Fruit fly (Drosophila melanogaster): Measurements from ENCODE around the gene CG15533.

The CG15533 gene

DNA sequence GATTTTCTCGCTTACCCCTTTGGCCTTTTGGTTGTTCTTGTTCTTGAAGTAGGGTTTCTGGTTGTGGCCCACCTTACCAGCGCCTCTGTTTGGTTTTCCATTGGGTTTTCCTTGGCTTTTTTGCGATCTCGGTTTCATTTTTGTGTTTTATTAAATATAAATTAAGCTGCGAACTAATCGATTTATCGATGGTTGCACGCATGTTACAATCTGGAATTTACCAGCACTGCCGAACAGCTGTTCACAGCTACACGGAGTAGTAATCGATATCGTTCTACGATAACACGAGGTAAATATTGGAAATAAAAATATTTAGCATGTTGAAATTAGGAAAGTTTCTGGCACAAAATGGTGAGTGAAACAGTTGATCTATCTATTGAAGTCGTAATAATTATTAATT, 4.9 kb upstream of the CG15533 start, which contains the start of the genes CG15535 and mRpS18C:
CG15535 (minus strand) TSS at position 235 of the 400 bp plus-strand sequence.
mRpS18C (plus strand) TSS at position 280 of the 400 bp plus-strand sequence.
- peak in 1 of 2 experiments; percentile 42 for TF ChIP-seq CTCF (optimal IDR thresholded peaks at IDR 0.05)
- TF ChIP-seq CG8478 (optimal IDR thresholded peaks at IDR 0.05), result no peak

DNA sequence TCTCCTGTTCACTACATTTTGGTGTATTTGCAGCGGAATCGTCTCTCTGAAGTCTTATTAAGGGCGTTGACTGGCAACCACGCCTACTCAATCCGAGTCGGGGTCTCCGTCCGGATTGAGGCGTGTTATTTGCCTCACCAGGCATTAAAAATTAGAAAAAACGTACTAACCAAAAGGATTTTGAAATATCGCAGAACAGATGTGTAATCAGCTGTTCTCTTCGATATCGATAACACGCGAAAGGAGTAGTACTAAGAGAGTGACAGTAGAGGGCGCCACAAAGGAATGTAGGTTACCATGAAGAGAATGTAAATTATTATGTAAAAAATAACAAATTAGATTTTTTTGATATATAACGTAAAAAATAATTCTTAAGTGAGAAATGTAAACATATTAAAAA, 3.6 kb upstream of the CG15533 start, which contains the start of gene CG15536:
CG15536 (minus strand) TSS at position 170 of the 400 bp plus-strand sequence.
- TF ChIP-seq CTCF (optimal IDR thresholded peaks at IDR 0.05) (peak; percentile 82 to 90), CG8478 (optimal IDR thresholded peaks at IDR 0.05) (no peak)

- TF ChIP-seq CG8478 (optimal IDR thresholded peaks at IDR 0.05), result no peak
- no peak for TF ChIP-seq CTCF (optimal IDR thresholded peaks at IDR 0.05)
These were observed 3.0 kb upstream of the CG15533 start for dm6 chr3R:30425622-30426021.

DNA sequence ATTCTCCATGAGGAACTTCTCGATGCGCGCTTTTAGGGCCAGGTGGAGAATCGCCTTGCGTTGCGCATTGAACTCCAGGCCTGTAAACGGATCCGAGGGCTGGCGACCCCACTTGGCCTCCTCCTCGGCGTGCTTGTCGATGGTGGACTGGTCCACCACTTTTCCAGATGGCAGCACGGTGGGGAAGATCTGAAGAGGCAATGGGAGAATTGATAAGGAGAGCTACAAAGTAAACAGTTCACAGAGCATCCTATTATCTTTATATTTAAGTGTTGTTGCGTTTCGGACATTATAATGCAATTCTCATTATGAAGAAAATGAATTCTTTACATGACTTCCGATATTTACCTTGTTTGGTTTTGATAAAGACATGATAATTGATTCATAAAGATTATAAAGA, 2.0 kb upstream of the CG15533 start:
- TF ChIP-seq CTCF (optimal IDR thresholded peaks at IDR 0.05), result no peak
- no peak for TF ChIP-seq CG8478 (optimal IDR thresholded peaks at IDR 0.05)

dm6 chr3R:30427805-30428359, 738 bp upstream of the CG15533 start, which contains the start of gene CG2218:
CG2218 (minus strand) TSS chr3R:30428276.
- TF ChIP-seq CG8478 (optimal IDR thresholded peaks at IDR 0.05) (no peak), CTCF (optimal IDR thresholded peaks at IDR 0.05) (peak; percentile 1 to 44)

- no peak for TF ChIP-seq CTCF (optimal IDR thresholded peaks at IDR 0.05)
- no peak for TF ChIP-seq CG8478 (optimal IDR thresholded peaks at IDR 0.05)
These were observed 2.9 kb downstream of the CG15533 start, which contains the start of gene CG15534 for dm6 chr3R:30431258-30432114. CG15534 (plus strand) TSS chr3R:30432064.

dm6 chr3R:30443549-30444133, 15.0 kb downstream of the CG15533 start, which contains the start of gene CG15537:
CG15537 (minus strand) TSS chr3R:30443599.
- TF ChIP-seq CG8478 (optimal IDR thresholded peaks at IDR 0.05) (no peak), CTCF (optimal IDR thresholded peaks at IDR 0.05) (no peak)

DNA sequence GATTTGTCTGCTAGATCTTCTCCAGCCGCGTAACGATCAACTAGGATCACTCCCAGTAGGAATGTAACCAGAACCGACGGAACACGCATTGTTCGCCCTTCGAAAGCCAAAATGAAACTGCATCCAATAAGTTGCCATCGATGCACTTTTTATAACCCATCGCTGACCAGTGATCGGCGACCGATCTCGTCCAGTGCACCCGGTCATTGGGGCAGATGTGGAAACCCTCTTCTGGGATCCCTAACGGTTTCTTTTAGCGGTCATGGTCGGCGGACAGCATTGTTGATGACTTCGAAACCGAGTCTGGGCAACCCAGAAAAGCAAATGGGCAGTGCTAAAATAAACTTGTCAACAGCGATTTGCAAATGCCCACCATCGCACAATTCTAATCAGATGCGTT, 16.3 kb downstream of the CG15533 start, which contains the start of gene Osi23:
Osi23 (minus strand) TSS at position 101 of the 400 bp plus-strand sequence.
- TF ChIP-seq CTCF (optimal IDR thresholded peaks at IDR 0.05) (no peak), CG8478 (optimal IDR thresholded peaks at IDR 0.05) (no peak)

DNA sequence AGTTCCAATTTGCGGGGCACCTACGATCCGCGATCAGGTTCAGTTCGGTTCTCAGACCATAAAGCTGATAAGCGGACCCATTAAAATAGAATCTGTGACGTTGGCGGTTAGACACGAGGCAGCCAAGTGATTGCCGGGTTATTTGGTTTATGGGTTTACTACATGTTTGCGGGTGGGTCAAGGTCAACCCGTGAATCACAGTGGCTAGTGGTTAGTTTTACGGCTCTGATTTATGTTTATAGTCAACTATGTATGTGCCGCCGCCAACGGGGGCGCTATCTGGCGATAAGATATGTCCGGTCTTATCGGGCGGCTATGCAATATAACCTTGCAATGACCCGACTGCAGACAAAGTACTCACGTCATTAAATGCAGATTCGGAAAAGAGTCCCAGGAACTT, 20.8 kb downstream of the CG15533 start:
- no peak for TF ChIP-seq CG8478 (optimal IDR thresholded peaks at IDR 0.05)
- no peak for TF ChIP-seq CTCF (optimal IDR thresholded peaks at IDR 0.05)

dm6 chr3R:30450224-30450623, 21.6 kb downstream of the CG15533 start:
- no peak for TF ChIP-seq CG8478 (optimal IDR thresholded peaks at IDR 0.05)
- no peak for TF ChIP-seq CTCF (optimal IDR thresholded peaks at IDR 0.05)

DNA sequence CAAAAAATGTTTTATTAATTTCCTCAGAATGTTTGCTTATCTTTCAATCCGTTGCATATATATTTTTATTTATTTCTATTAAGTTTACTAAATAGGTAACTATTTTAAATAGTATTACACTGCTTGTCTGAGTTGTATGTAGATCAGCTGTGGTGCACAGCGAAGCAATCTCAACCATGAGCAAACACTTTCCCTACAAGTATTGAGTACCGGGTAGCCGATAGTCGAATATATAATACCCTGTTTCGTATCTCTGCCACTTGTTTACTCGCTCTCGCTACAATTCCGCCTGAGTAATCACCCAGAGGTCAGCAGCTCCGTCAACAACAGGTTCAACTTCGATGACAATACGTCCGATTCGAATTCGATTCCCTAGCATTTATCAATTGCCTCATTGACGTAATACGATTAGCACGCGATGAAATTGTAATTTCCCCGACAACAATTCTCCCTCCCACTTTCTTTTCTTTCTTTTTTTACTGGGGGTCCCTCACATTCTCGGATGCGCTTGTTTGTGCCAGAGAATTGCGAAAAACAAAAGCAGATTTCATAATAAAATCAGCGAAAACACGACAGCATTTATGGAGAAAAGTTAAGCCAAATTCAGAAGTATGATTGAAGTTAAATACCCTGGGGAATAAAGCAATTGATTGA, 22.2 kb downstream of the CG15533 start:
- TF ChIP-seq CTCF (optimal IDR thresholded peaks at IDR 0.05) (no peak), CG8478 (optimal IDR thresholded peaks at IDR 0.05) (no peak)

dm6 chr3R:30453236-30453635, 24.6 kb downstream of the CG15533 start:
- TF ChIP-seq CG8478 (optimal IDR thresholded peaks at IDR 0.05) (no peak), CTCF (optimal IDR thresholded peaks at IDR 0.05) (no peak)

- TF ChIP-seq CTCF (optimal IDR thresholded peaks at IDR 0.05), result no peak
- TF ChIP-seq CG8478 (optimal IDR thresholded peaks at IDR 0.05), result no peak
These were observed 25.8 kb downstream of the CG15533 start for dm6 chr3R:30454442-30454841.

dm6 chr3R:30455817-30456544, 27.4 kb downstream of the CG15533 start, which contains the start of gene aralar1:
aralar1 (minus strand) TSS chr3R:30455867.
- TF ChIP-seq CG8478 (optimal IDR thresholded peaks at IDR 0.05) (no peak), CTCF (optimal IDR thresholded peaks at IDR 0.05) (peak in 1 of 2 experiments; percentile 64)
